Worm (Caenorhabditis elegans) whole organism, young adult: ENCODE data around the gene ZK994.6.
"Not testable (repeated sequence)": the region's sequence is repeated elsewhere in the genome, so short reads cannot be mapped to it uniquely, and the experiment has no call there.

Experiments
- ama-1 ChIP-seq, 3 experiments: fragments of 150-350 bp in 1 of 3; sonication (generic microtip) in 2 of 3; optimal IDR thresholded peaks; 2 replicates each; lab custom pipeline; 2014 to 2018; ENCODE audit warnings: missing biosample characterization in 2 of 3, missing genetic modification characterization in 2 of 3, missing genetic modification reagents in 2 of 3
- dpl-1 ChIP-seq: fragments of 150-350 bp; optimal IDR thresholded peaks from 2 replicates; lab custom pipeline; 2014; ENCODE audit warnings: missing biosample characterization, missing genetic modification reagents, missing genetic modification characterization
- ekl-4 ChIP-seq: fragments of 200-800 bp; sonication (Bioruptor generic); IDR thresholded peaks from 2 replicates; pipeline ENCODE4 v1.3.6; 2022; ENCODE audit warnings: missing genetic modification reagents, missing genetic modification characterization, missing compliant biosample characterization
- let-526 ChIP-seq: fragments of 200-800 bp; sonication (Bioruptor generic); IDR thresholded peaks from 2 replicates; pipeline ENCODE4 v1.3.6; 2022; ENCODE audit warnings: missing genetic modification reagents, missing genetic modification characterization, missing compliant biosample characterization

ce11 chrV:8534534-8535283 lies 27.5 kb upstream of the ZK994.6 start, which contains the start of the genes his-6 and his-5:
- not testable (repeated sequence) for TF ChIP-seq ekl-4; dpl-1; let-526; ama-1 (optimal IDR thresholded peaks at IDR 0.05; lab: Kevin White, UChicago); ama-1 (GFP tag; optimal IDR thresholded peaks at IDR 0.05; lab: Kevin White, UChicago)
